Worm (Caenorhabditis elegans) whole organism, L2 larva: ENCODE results near the gene cosa-1.
"Not testable (repeated sequence)": the region's sequence is repeated elsewhere in the genome, so short reads cannot be mapped to it uniquely, and the experiment has no call there.

Source experiments
- C34F6.9 ChIP-seq: fragments of 150-350 bp; optimal IDR thresholded peaks from 2 replicates; lab custom pipeline; 2014; ENCODE audit warnings: missing biosample characterization, missing genetic modification characterization
- F13H6.1 ChIP-seq: sonication (generic microtip); optimal IDR thresholded peaks from 2 replicates; lab custom pipeline; 2016; ENCODE audit warnings: missing genetic modification characterization, missing compliant biosample characterization
- R02D3.7 ChIP-seq: fragments of 150-350 bp; optimal IDR thresholded peaks from 2 replicates; lab custom pipeline; 2014; ENCODE audit warnings: missing biosample characterization, missing genetic modification characterization
- ZK546.5 ChIP-seq: sonication (generic microtip); optimal IDR thresholded peaks from 2 replicates; lab custom pipeline; 2017; ENCODE audit warnings: missing biosample characterization, missing genetic modification characterization
- alr-1 ChIP-seq: fragments of 150-350 bp; optimal IDR thresholded peaks from 2 replicates; lab custom pipeline; 2014; ENCODE audit warnings: missing biosample characterization, missing genetic modification characterization
- ama-1 ChIP-seq: fragments of 150-350 bp; optimal IDR thresholded peaks from 2 replicates; lab custom pipeline; 2018; ENCODE audit warnings: inconsistent platforms
- crh-2 ChIP-seq: sonication (generic microtip); optimal IDR thresholded peaks from 2 replicates; lab custom pipeline; 2017; ENCODE audit warnings: missing biosample characterization, missing genetic modification characterization
- dmd-4 ChIP-seq: sonication (generic microtip); optimal IDR thresholded peaks from 2 replicates; lab custom pipeline; 2017; ENCODE audit warnings: missing biosample characterization, missing genetic modification characterization
- egl-27 ChIP-seq: sonication (generic microtip); optimal IDR thresholded peaks from 3 replicates; lab custom pipeline; 2017; ENCODE audit warnings: missing biosample characterization, missing genetic modification reagents, missing genetic modification characterization
- elt-1 ChIP-seq: fragments of 150-350 bp; optimal IDR thresholded peaks from 2 replicates; lab custom pipeline; 2014; ENCODE audit warnings: missing biosample characterization, missing genetic modification characterization
- fos-1 ChIP-seq: fragments of 150-350 bp; optimal IDR thresholded peaks from 2 replicates; lab custom pipeline; 2014; ENCODE audit warnings: missing biosample characterization, missing genetic modification characterization
- gmeb-1 ChIP-seq: fragments of 150-350 bp; optimal IDR thresholded peaks from 2 replicates; lab custom pipeline; 2014; ENCODE audit warnings: missing biosample characterization, missing genetic modification characterization
- lin-11 ChIP-seq: fragments of 150-350 bp; sonication (generic microtip); optimal IDR thresholded peaks from 2 replicates; lab custom pipeline; 2014; ENCODE audit warnings: missing biosample characterization, missing genetic modification characterization, inconsistent platforms, mixed read lengths
- lin-13 ChIP-seq: fragments of 150-350 bp; optimal IDR thresholded peaks from 2 replicates; lab custom pipeline; 2014; ENCODE audit warnings: missing biosample characterization, missing genetic modification reagents, missing genetic modification characterization
- lsy-2 ChIP-seq, 2 experiments: fragments of 150-350 bp in 1 of 2; sonication (generic microtip) in 1 of 2; optimal IDR thresholded peaks; 2 replicates each; lab custom pipeline; 2014 to 2017; ENCODE audit warnings: missing biosample characterization in 2 of 2, missing genetic modification characterization in 2 of 2
- mbf-1 ChIP-seq: sonication (generic microtip); optimal IDR thresholded peaks from 2 replicates; lab custom pipeline; 2017; ENCODE audit warnings: missing biosample characterization, missing genetic modification characterization
- mdl-1 ChIP-seq, 2 experiments: fragments of 150-350 bp in 1 of 2; sonication (generic microtip) in 1 of 2; optimal IDR thresholded peaks; 2 replicates each; lab custom pipeline; 2017; ENCODE audit warnings: missing biosample characterization in 2 of 2, missing genetic modification characterization in 2 of 2
- nhr-10 ChIP-seq: sonication (generic microtip); optimal IDR thresholded peaks from 2 replicates; lab custom pipeline; 2017; ENCODE audit warnings: missing biosample characterization, missing genetic modification characterization
- nhr-11 ChIP-seq: fragments of 150-350 bp; optimal IDR thresholded peaks from 2 replicates; lab custom pipeline; 2014; ENCODE audit warnings: missing biosample characterization, missing genetic modification characterization
- nhr-129 ChIP-seq: fragments of 150-350 bp; optimal IDR thresholded peaks from 2 replicates; lab custom pipeline; 2014; ENCODE audit warnings: missing biosample characterization, missing genetic modification characterization
- nhr-23 ChIP-seq: fragments of 150-350 bp; optimal IDR thresholded peaks from 2 replicates; lab custom pipeline; 2014; ENCODE audit warnings: missing biosample characterization, missing genetic modification reagents, missing genetic modification characterization
- nhr-6 ChIP-seq: fragments of 150-350 bp; optimal IDR thresholded peaks from 2 replicates; lab custom pipeline; 2014; ENCODE audit warnings: missing biosample characterization, missing genetic modification characterization
- nhr-77 ChIP-seq: fragments of 150-350 bp; optimal IDR thresholded peaks from 2 replicates; lab custom pipeline; 2014; ENCODE audit warnings: missing biosample characterization, missing genetic modification characterization
- peb-1 ChIP-seq: fragments of 150-350 bp; optimal IDR thresholded peaks from 2 replicates; lab custom pipeline; 2014; ENCODE audit warnings: missing biosample characterization, missing genetic modification characterization
- sma-9 ChIP-seq, 2 experiments: fragments of 150-350 bp in 1 of 2; sonication (generic microtip) in 1 of 2; optimal IDR thresholded peaks; 2 replicates each; lab custom pipeline; 2014 to 2016; ENCODE audit warnings: missing genetic modification characterization in 2 of 2, mild to moderate bottlenecking in 1 of 2, missing biosample characterization in 1 of 2, missing compliant biosample characterization in 1 of 2, missing genetic modification reagents in 1 of 2, moderate library complexity in 1 of 2
- unc-39 ChIP-seq: fragments of 150-350 bp; optimal IDR thresholded peaks from 2 replicates; lab custom pipeline; 2014; ENCODE audit warnings: missing biosample characterization, missing genetic modification characterization
- unc-55 ChIP-seq: fragments of 150-350 bp; sonication (generic microtip); optimal IDR thresholded peaks from 3 replicates; lab custom pipeline; 2014; ENCODE audit warnings: missing biosample characterization, missing genetic modification reagents, missing genetic modification characterization
- zag-1 ChIP-seq: fragments of 150-350 bp; optimal IDR thresholded peaks from 2 replicates; lab custom pipeline; 2014; ENCODE audit warnings: missing biosample characterization, missing genetic modification characterization
- ztf-1 ChIP-seq: fragments of 200-800 bp; sonication (Bioruptor generic); conservative IDR thresholded peaks from 2 replicates; pipeline ENCODE4 v1.3.6; 2022; ENCODE audit warnings: missing genetic modification characterization, missing compliant biosample characterization
- ztf-11 ChIP-seq: sonication (generic microtip); optimal IDR thresholded peaks from 2 replicates; lab custom pipeline; 2017; ENCODE audit warnings: missing biosample characterization, missing genetic modification characterization

Gene cosa-1

DNA sequence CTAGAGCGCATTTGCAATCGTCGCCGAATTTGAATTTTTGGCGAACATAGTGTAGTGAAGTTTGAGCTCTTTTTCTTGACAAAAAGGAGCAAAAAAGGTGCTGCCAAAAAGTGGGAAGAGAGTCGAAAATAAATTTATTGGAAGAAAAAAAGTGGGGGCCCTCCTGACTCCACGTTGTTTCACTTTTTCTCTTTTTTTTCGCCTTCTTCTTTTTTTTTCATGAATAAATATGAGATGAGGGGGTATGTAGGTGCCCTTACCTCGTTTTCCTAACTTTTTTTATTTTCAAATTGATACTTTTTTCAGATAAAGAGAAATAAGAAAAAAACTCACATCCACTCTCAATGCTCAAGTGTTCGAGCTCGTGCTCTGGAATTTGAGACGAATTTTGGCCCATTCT, 39.9 kb upstream of the cosa-1 start, which contains the start of the genes Y71H2AL.2, Y71H2AL.4 and pbo-1:
Gene Y71H2AL.2, plus strand, starts transcription at position 301 of the 400 bp plus-strand sequence.
Gene Y71H2AL.4, plus strand, starts transcription at position 345 of the 400 bp plus-strand sequence.
Gene pbo-1, minus strand, starts transcription at position 400 of the 400 bp plus-strand sequence.
- TF ChIP-seq fos-1 (no peak), ztf-11 (no peak), gmeb-1 (no peak), nhr-6 (no peak), nhr-129 (tag; lab: Kevin White, UChicago) (no peak), lin-11 (tag; lab: Kevin White, UChicago) (no peak), ZK546.5 (tag; lab: Kevin White, UChicago) (no peak)

DNA sequence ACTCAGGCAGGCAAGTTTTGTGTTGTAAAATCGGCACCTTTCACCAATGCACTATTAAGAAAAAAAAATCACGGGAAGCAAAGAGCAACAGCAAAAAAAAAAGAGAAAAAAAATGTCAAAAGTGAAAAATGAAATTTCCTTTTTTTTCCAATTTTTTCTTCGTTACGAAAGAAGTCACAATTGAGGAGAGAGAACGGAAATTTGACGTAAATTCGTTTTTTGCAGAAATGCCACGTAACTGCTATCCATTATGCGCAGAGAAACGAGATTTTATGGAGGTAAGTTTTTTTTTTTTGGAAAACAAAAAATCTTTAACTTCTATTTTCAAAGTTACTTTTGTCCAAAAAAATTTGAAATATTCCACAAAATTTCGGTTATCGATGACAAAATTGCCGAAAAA, 39.3 kb upstream of the cosa-1 start:
- TF ChIP-seq unc-39 (tag; lab: Kevin White, UChicago): no peak
- peak; percentile 7 for TF ChIP-seq crh-2 (tag; lab: Kevin White, UChicago)

DNA sequence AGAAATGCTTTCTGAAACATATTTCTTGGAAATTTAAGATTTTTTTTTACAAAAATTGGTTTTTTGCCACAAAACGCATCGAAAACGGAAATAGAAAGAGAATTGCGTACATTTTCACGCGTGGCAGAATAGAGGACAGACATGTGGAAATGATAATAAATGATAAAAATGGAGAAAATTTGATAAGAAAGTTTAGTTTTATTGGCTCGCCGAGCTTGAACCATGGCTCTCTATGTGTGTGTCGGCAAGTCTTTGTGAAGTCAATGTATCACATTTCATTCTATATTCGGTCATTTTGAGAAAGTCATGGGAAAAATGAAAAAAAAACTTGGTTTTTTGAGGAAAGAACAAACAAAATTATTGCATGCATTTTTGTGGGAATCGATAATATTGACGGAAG, 38.5 kb upstream of the cosa-1 start:
- no peak for TF ChIP-seq peb-1 (tag; lab: Kevin White, UChicago)
- TF ChIP-seq fos-1: peak; percentile 69
- peak; percentile 45 for TF ChIP-seq crh-2 (tag; lab: Kevin White, UChicago)
- TF ChIP-seq, all 48 proteins: peak for 2

ce11 chrIII:2698740-2699139, 27.2 kb upstream of the cosa-1 start, which contains the start of gene slc-30A9:
Gene slc-30A9 (minus strand): TSS chrIII:2698817.
- peak; percentile 72 for TF ChIP-seq unc-55 (GFP tag; lab: Kevin White, UChicago)
- TF ChIP-seq unc-39 (tag; lab: Kevin White, UChicago): no peak
- no peak for TF ChIP-seq R02D3.7
- TF ChIP-seq F13H6.1 (tag; lab: Kevin White, UChicago): peak; percentile 4
- TF ChIP-seq sma-9 (GFP tag; optimal IDR thresholded peaks at IDR 0.05; lab: Kevin White, UChicago): no peak
- no peak for TF ChIP-seq sma-9 (tag; optimal IDR thresholded peaks at IDR 0.05; lab: Kevin White, UChicago)
- peak; percentile 23 for TF ChIP-seq crh-2 (tag; lab: Kevin White, UChicago)
- no peak for TF ChIP-seq lin-11 (tag; lab: Kevin White, UChicago)
- TF ChIP-seq lin-13: peak; percentile 35
- no peak for TF ChIP-seq zag-1
- TF ChIP-seq nhr-23 (tag; lab: Kevin White, UChicago): no peak
- peak; percentile 23 to 67 for TF ChIP-seq lsy-2 (tag; optimal IDR thresholded peaks at IDR 0.05; lab: Kevin White, UChicago)
- peak; percentile 65 for TF ChIP-seq C34F6.9 (tag; lab: Kevin White, UChicago)
- TF ChIP-seq alr-1: no peak

DNA sequence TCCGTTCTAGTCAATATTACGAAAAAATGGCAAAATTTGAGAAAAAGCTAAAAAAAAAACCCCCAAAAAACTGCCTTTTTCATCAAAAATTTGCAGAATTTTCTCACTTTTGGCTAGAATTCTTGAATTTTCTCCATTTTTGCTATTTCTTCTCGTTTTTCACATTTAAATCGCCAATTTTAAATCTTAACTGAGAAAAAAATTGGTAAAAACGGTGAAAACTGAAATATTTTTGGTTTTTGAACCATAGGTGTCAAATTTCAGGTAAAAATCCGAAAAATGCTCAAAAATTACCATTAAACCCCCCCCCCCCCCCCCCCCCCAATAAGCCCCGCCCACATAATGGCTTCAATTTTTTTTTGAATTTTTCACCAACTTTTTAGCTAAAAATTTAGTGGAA, 26.6 kb upstream of the cosa-1 start, which contains the start of gene cox-6B:
Gene cox-6B, plus strand, starts transcription at position 301 of the 400 bp plus-strand sequence.
- TF ChIP-seq alr-1; elt-1 (tag; lab: Kevin White, UChicago); gmeb-1: not testable (repeated sequence)
- TF ChIP-seq, all 48 proteins: peak for 0; not testable (repeated sequence) for 48

DNA sequence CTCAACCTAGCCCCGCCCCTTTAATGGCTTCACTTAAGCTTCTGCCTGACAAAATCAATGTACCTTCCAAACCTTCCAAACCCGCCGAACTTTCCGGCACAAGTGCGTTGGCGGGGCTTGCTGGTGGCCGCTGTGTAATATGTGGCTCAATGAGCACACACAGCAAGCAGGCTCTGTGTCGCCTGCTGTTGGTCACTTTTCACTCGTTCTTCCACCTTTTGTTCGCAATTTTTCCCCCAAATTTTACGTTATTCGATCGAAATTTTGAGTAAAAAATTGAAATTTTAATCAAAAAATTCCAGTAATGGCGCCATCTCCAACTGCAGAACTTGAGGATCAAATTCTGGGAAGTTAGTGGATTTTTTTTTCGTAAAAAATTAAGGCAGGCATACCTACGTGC, 25.3 kb upstream of the cosa-1 start, which contains the start of gene set-27:
Gene set-27, plus strand, starts transcription at position 301 of the 400 bp plus-strand sequence.
- no peak for TF ChIP-seq mbf-1
- no peak for TF ChIP-seq nhr-77 (tag; lab: Kevin White, UChicago)
- no peak for TF ChIP-seq R02D3.7
- no peak for TF ChIP-seq ztf-1 (GFP tag; lab: Robert Waterston, UW)
- TF ChIP-seq nhr-11 (tag; lab: Kevin White, UChicago): no peak
- no peak for TF ChIP-seq dmd-4 (tag; lab: Kevin White, UChicago)
- no peak for TF ChIP-seq ama-1 (lab: Kevin White, UChicago)

ce11 chrIII:2710211-2710610, 15.7 kb upstream of the cosa-1 start:
- no peak for TF ChIP-seq fos-1
- no peak for TF ChIP-seq nhr-10
- no peak for TF ChIP-seq egl-27 (tag; lab: Kevin White, UChicago)
- no peak for TF ChIP-seq mdl-1 (tag; optimal IDR thresholded peaks at IDR 0.05; lab: Kevin White, UChicago)
